Fruit fly (Drosophila melanogaster): ENCODE data around the gene pira.

pira gene

dm6 chrX:12719152-12719779 is 44.1 kb downstream of the pira start:
- TF ChIP-seq CG7271 (tag; optimal IDR thresholded peaks at IDR 0.05) (no peak), gfzf (GFP tag; optimal IDR thresholded peaks at IDR 0.05) (no peak), C15 (GFP tag; IDR thresholded peaks at IDR 0.05) (no peak), CG11695 (GFP tag; IDR thresholded peaks at IDR 0.05) (peak; percentile 53; the same call in 2 of the 3 replicates), cas (GFP tag; IDR thresholded peaks at IDR 0.05) (0 out of 2 replicates have a peak, but pooled peaks have one; percentile 29), CG1024 (GFP tag; IDR thresholded peaks at IDR 0.05) (peak; percentile 36; the same call in 1 of the 2 replicates), Lim3 (GFP tag; IDR thresholded peaks at IDR 0.05) (no peak), ara (GFP tag; IDR thresholded peaks at IDR 0.05) (peak; percentile 49; the same call in 1 of the 2 replicates), peb (GFP tag; IDR thresholded peaks at IDR 0.05) (0 out of 2 replicates have a peak, but pooled peaks have one; percentile 13), croc (GFP tag; conservative IDR thresholded peaks at IDR 0.05) (peak; percentile 33; the same call in 2 of the 3 replicates), Max (GFP tag; optimal IDR thresholded peaks at IDR 0.05) (peak; percentile 46), E2f1 (GFP tag; IDR thresholded peaks at IDR 0.05) (peak; percentile 60), CG8924 (tag; optimal IDR thresholded peaks at IDR 0.05) (peak; percentile 63), ac (GFP tag; optimal IDR thresholded peaks at IDR 0.05) (no peak), pnt (GFP tag; optimal IDR thresholded peaks at IDR 0.05) (peak; percentile 72), corto (GFP tag; optimal IDR thresholded peaks at IDR 0.05) (peak; percentile 49), CG17328 (GFP tag; IDR thresholded peaks at IDR 0.05) (peak; percentile 67), CG12659 (GFP tag; optimal IDR thresholded peaks at IDR 0.05) (peak; percentile 57), CG17612 (GFP tag; IDR thresholded peaks at IDR 0.05) (no peak), salm (tag; optimal IDR thresholded peaks at IDR 0.05) (no peak), CG9727 (GFP tag; optimal IDR thresholded peaks at IDR 0.05) (peak; percentile 65), zen2 (GFP tag; IDR thresholded peaks at IDR 0.05; ENCODE audit: partially characterized antibody) (no peak), CG33213 (GFP tag; optimal IDR thresholded peaks at IDR 0.05) (peak; percentile 56), Trl (optimal IDR thresholded peaks at IDR 0.05) (no peak), Trl (GFP tag; optimal IDR thresholded peaks at IDR 0.05) (peak; percentile 76), Spps (tag; optimal IDR thresholded peaks at IDR 0.05) (peak; percentile 20), seq (GFP tag; IDR thresholded peaks at IDR 0.05) (peak; percentile 30; the same call in 1 of the 2 replicates), Atf3 (GFP tag; optimal IDR thresholded peaks at IDR 0.05) (peak; percentile 53), sob (GFP tag; IDR thresholded peaks at IDR 0.05) (peak; percentile 52; the same call in 1 of the 2 replicates), CG11247 (GFP tag; IDR thresholded peaks at IDR 0.05) (peak; percentile 12; the same call in 1 of the 2 replicates), zf30C (GFP tag; optimal IDR thresholded peaks at IDR 0.05) (peak; percentile 45), CG5953 (GFP tag; IDR thresholded peaks at IDR 0.05) (no peak), sug (tag; optimal IDR thresholded peaks at IDR 0.05) (peak; percentile 7), Elba2 (GFP tag; optimal IDR thresholded peaks at IDR 0.05) (no peak), Nf-YA (GFP tag; IDR thresholded peaks at IDR 0.05) (no peak), dpn (GFP tag; optimal IDR thresholded peaks at IDR 0.05) (peak; percentile 76 to 80), cg (GFP tag; optimal IDR thresholded peaks at IDR 0.05) (no peak), Ssrp (tag; optimal IDR thresholded peaks at IDR 0.05) (peak; percentile 61), trh (GFP tag; optimal IDR thresholded peaks at IDR 0.05) (no peak), CG15011 (GFP tag; optimal IDR thresholded peaks at IDR 0.05) (peak; percentile 41), CG3847 (GFP tag; IDR thresholded peaks at IDR 0.05) (peak; percentile 49; the same call in 1 of the 2 replicates), oc (tag; optimal IDR thresholded peaks at IDR 0.05) (peak; percentile 37), CG17186 (GFP tag; optimal IDR thresholded peaks at IDR 0.05) (peak; percentile 9), CG6689 (GFP tag; IDR thresholded peaks at IDR 0.05) (peak; percentile 66), CG6791 (GFP tag; IDR thresholded peaks at IDR 0.05; ENCODE audit: partially characterized antibody) (no peak), CG2120 (GFP tag; optimal IDR thresholded peaks at IDR 0.05) (peak; percentile 79), HLH3B (GFP tag; IDR thresholded peaks at IDR 0.05) (peak; percentile 56; the same call in 1 of the 2 replicates), CG1233 (GFP tag; optimal IDR thresholded peaks at IDR 0.05) (no peak), run (tag; optimal IDR thresholded peaks at IDR 0.05) (peak; percentile 15), pfk (GFP tag; optimal IDR thresholded peaks at IDR 0.05) (no peak)

All from whole organism, embryonic.